Fruit fly (Drosophila melanogaster) whole organism, embryonic: ENCODE measurements around the gene kin17.

ENCODE experiments used
- CG15269 ChIP-seq: fragments of 200-800 bp; sonication (Bioruptor generic); optimal IDR thresholded peaks from 2 replicates; lab custom pipeline; 2018; ENCODE audit warnings: missing biosample characterization, mild to moderate bottlenecking, missing genetic modification characterization, moderate library complexity
- CG17568 ChIP-seq: fragments of 200-800 bp; sonication (Bioruptor generic); optimal IDR thresholded peaks from 2 replicates; lab custom pipeline; 2018; ENCODE audit warnings: missing biosample characterization, mild to moderate bottlenecking, missing genetic modification characterization, moderate library complexity
- CG32767 ChIP-seq: fragments of 200-800 bp; sonication (Bioruptor generic); IDR thresholded peaks from 2 replicates; pipeline ENCODE4 v1.3.6; 2022; ENCODE audit warnings: missing biosample characterization, missing genetic modification characterization
- CG34224 ChIP-seq: fragments of 200-800 bp; sonication (Bioruptor generic); IDR thresholded peaks from 3 replicates; pipeline ENCODE4 v1.3.6; 2022; ENCODE audit warnings: missing biosample characterization, missing genetic modification characterization; ENCODE audit not compliant: partially characterized antibody
- CG34422 ChIP-seq: fragments of 200-800 bp; sonication (Bioruptor generic); IDR thresholded peaks from 3 replicates; pipeline ENCODE4 v1.3.6; 2022; ENCODE audit warnings: missing biosample characterization, missing genetic modification characterization
- CG6175 ChIP-seq: fragments of 200-800 bp; sonication (Bioruptor generic); IDR thresholded peaks from 3 replicates; pipeline ENCODE4 v1.3.6; 2022; ENCODE audit warnings: missing biosample characterization, missing genetic modification characterization
- CG6813 ChIP-seq: fragments of 200-800 bp; sonication (Bioruptor generic); optimal IDR thresholded peaks from 2 replicates; lab custom pipeline; 2017; ENCODE audit warnings: missing biosample characterization, missing genetic modification characterization, mild to moderate bottlenecking, moderate library complexity, missing genetic modification reagents
- CG7839 ChIP-seq: fragments of 200-800 bp; sonication (Bioruptor generic); optimal IDR thresholded peaks from 3 replicates; lab custom pipeline; 2018; ENCODE audit warnings: missing biosample characterization, mild to moderate bottlenecking, missing genetic modification characterization, moderate library complexity
- D19A ChIP-seq: fragments of 200-800 bp; optimal IDR thresholded peaks from 3 replicates; lab custom pipeline; 2019; ENCODE audit warnings: missing biosample characterization, mild to moderate bottlenecking, missing genetic modification characterization, moderate library complexity
- Dad ChIP-seq: fragments of 200-800 bp; sonication (Bioruptor generic); optimal IDR thresholded peaks from 3 replicates; lab custom pipeline; 2016; ENCODE audit warnings: missing biosample characterization, missing genetic modification characterization
- Dip3 ChIP-seq: fragments of 200-800 bp; sonication (Bioruptor generic); optimal IDR thresholded peaks from 3 replicates; lab custom pipeline; 2016; ENCODE audit warnings: missing biosample characterization, missing genetic modification characterization
- Ets65A ChIP-seq: fragments of 200-800 bp; sonication (Bioruptor generic); peaks from one replicate; lab custom pipeline; 2016; ENCODE audit warnings: missing biosample characterization, missing genetic modification characterization
- Hmx ChIP-seq: fragments of 200-800 bp; sonication (Bioruptor generic); optimal IDR thresholded peaks from 2 replicates; lab custom pipeline; 2016; ENCODE audit warnings: missing biosample characterization, missing genetic modification characterization
- Lpt ChIP-seq: fragments of >200 bp; optimal IDR thresholded peaks from 2 replicates; lab custom pipeline; 2018; ENCODE audit warnings: missing biosample characterization, missing genetic modification characterization
- Med ChIP-seq: fragments of 200-800 bp; sonication (Bioruptor generic); peaks from one replicate; lab custom pipeline; 2016; ENCODE audit warnings: missing biosample characterization, missing genetic modification characterization, mild to moderate bottlenecking, inconsistent platforms, moderate library complexity
- Meics ChIP-seq: fragments of 200-800 bp; sonication (Bioruptor generic); optimal IDR thresholded peaks from 2 replicates; lab custom pipeline; 2017; ENCODE audit warnings: missing biosample characterization, mild to moderate bottlenecking, missing genetic modification characterization
- NC2α ChIP-seq: fragments of 200-800 bp; sonication (Bioruptor generic); optimal IDR thresholded peaks from 2 replicates; lab custom pipeline; 2016; ENCODE audit warnings: missing biosample characterization, missing genetic modification characterization
- Nf-YA ChIP-seq: fragments of 200-800 bp; sonication (Bioruptor generic); IDR thresholded peaks from 2 replicates; pipeline ENCODE4 v1.3.6; 2022; ENCODE audit warnings: missing biosample characterization, missing genetic modification characterization
- Opbp ChIP-seq: fragments of 200-800 bp; sonication (Bioruptor generic); IDR thresholded peaks from 3 replicates; pipeline ENCODE4 v1.3.6; 2022; ENCODE audit warnings: missing biosample characterization, missing genetic modification characterization; ENCODE audit not compliant: partially characterized antibody
- Trl ChIP-seq, 3 experiments: fragments of >200 bp in 2 of 3; fragments of 200-800 bp in 1 of 3; sonication (Bioruptor generic) in 1 of 3; optimal IDR thresholded peaks; 2 replicates in 1 of 3; 3 replicates in 2 of 3; lab custom pipeline; 2016 to 2017; ENCODE audit warnings: missing biosample characterization in 1 of 3, missing genetic modification characterization in 1 of 3
- Vsx1 ChIP-seq: fragments of 200-800 bp; sonication (Bioruptor generic); optimal IDR thresholded peaks from 2 replicates; lab custom pipeline; 2017; ENCODE audit warnings: missing biosample characterization, mild to moderate bottlenecking, missing genetic modification characterization, missing genetic modification reagents
- ap ChIP-seq: fragments of 200-800 bp; sonication (Bioruptor generic); IDR thresholded peaks from 2 replicates; pipeline ENCODE4 v1.3.6; 2022; ENCODE audit warnings: missing biosample characterization, missing genetic modification characterization
- ase ChIP-seq: fragments of 200-800 bp; sonication (Bioruptor generic); IDR thresholded peaks from 3 replicates; pipeline ENCODE4 v1.3.6; 2022; ENCODE audit warnings: missing biosample characterization, missing genetic modification characterization
- chif ChIP-seq, 2 experiments: fragments of 200-800 bp; sonication (Bioruptor generic); optimal IDR thresholded peaks; 3 replicates each; lab custom pipeline; 2016; ENCODE audit warnings: missing biosample characterization in 2 of 2, missing genetic modification characterization in 2 of 2
- chinmo ChIP-seq: fragments of 200-800 bp; sonication (Bioruptor generic); IDR thresholded peaks from 4 replicates; pipeline ENCODE4 v1.3.6; 2022; ENCODE audit warnings: missing biosample characterization, missing genetic modification characterization; ENCODE audit not compliant: partially characterized antibody
- chm ChIP-seq: fragments of 200-800 bp; sonication (Bioruptor generic); IDR thresholded peaks from 2 replicates; pipeline ENCODE4 v1.3.6; 2022; ENCODE audit warnings: missing biosample characterization, missing genetic modification characterization
- crol ChIP-seq: fragments of 200-800 bp; sonication (Bioruptor generic); IDR thresholded peaks from 2 replicates; pipeline ENCODE4 v1.3.6; 2022; ENCODE audit warnings: missing biosample characterization, missing genetic modification characterization
- dimm ChIP-seq: fragments of 200-800 bp; sonication (Bioruptor generic); IDR thresholded peaks from 2 replicates; pipeline ENCODE4 v1.3.6; 2022; ENCODE audit warnings: missing biosample characterization, missing genetic modification characterization
- eve ChIP-seq, 2 experiments: fragments of >200 bp; optimal IDR thresholded peaks; 2 replicates each; lab custom pipeline; 2017; ENCODE audit warnings: missing biosample characterization in 2 of 2, missing genetic modification characterization in 2 of 2
- gro ChIP-seq: fragments of 200-800 bp; sonication (Bioruptor generic); optimal IDR thresholded peaks from 2 replicates; lab custom pipeline; 2016; ENCODE audit warnings: missing biosample characterization, missing genetic modification characterization
- gt ChIP-seq: fragments of 200-800 bp; sonication (Bioruptor generic); IDR thresholded peaks from 2 replicates; pipeline ENCODE4 v1.3.6; 2022; ENCODE audit warnings: missing biosample characterization, missing genetic modification characterization
- hbn ChIP-seq: fragments of 200-800 bp; sonication (Bioruptor generic); IDR thresholded peaks from 2 replicates; pipeline ENCODE4 v1.3.6; 2022; ENCODE audit warnings: missing biosample characterization, missing genetic modification characterization; ENCODE audit not compliant: partially characterized antibody
- hkb ChIP-seq, 2 experiments: fragments of 200-800 bp in 1 of 2; fragments of >200 bp in 1 of 2; sonication (Bioruptor generic) in 1 of 2; IDR thresholded peaks in 1 of 2; optimal IDR thresholded peaks in 1 of 2; 2 replicates each; pipeline versions ENCODE4 v1.3.6 to Lab custom; 2017 to 2022; ENCODE audit warnings: missing biosample characterization in 1 of 2, missing genetic modification characterization in 1 of 2
- onecut ChIP-seq: fragments of 200-800 bp; sonication (Bioruptor generic); IDR thresholded peaks from 2 replicates; pipeline ENCODE4 v1.3.6; 2022; ENCODE audit warnings: missing biosample characterization, missing genetic modification characterization
- pros ChIP-seq: fragments of 200-800 bp; sonication (Bioruptor generic); optimal IDR thresholded peaks from 3 replicates; lab custom pipeline; 2019; ENCODE audit warnings: missing biosample characterization, mild to moderate bottlenecking, missing genetic modification characterization, moderate library complexity
- sna ChIP-seq: fragments of 200-800 bp; sonication (Bioruptor generic); IDR thresholded peaks from 2 replicates; pipeline ENCODE4 v1.3.6; 2022; ENCODE audit warnings: missing biosample characterization, missing genetic modification characterization; ENCODE audit not compliant: partially characterized antibody
- sr ChIP-seq: fragments of 200-800 bp; sonication (Bioruptor generic); IDR thresholded peaks from 3 replicates; pipeline ENCODE4 v1.3.6; 2022; ENCODE audit warnings: missing biosample characterization, missing genetic modification characterization
- stc ChIP-seq: fragments of 200-800 bp; sonication (Bioruptor generic); IDR thresholded peaks from 2 replicates; pipeline ENCODE4 v1.3.6; 2022; ENCODE audit warnings: missing biosample characterization, missing genetic modification characterization
- tna ChIP-seq: fragments of 200-800 bp; sonication (Bioruptor generic); IDR thresholded peaks from 2 replicates; pipeline ENCODE4 v1.3.6; 2022; ENCODE audit warnings: missing biosample characterization, missing genetic modification characterization; ENCODE audit not compliant: partially characterized antibody
- ttk ChIP-seq: fragments of 200-800 bp; sonication (Bioruptor generic); IDR thresholded peaks from 2 replicates; pipeline ENCODE4 v2.1.2; 2022; ENCODE audit warnings: missing biosample characterization, missing genetic modification characterization
- unc-4 ChIP-seq: fragments of 200-800 bp; sonication (Bioruptor generic); IDR thresholded peaks from 2 replicates; pipeline ENCODE4 v1.3.6; 2022; ENCODE audit warnings: missing biosample characterization, missing genetic modification characterization; ENCODE audit not compliant: partially characterized antibody
- yki ChIP-seq: fragments of >200 bp; optimal IDR thresholded peaks from 3 replicates; lab custom pipeline; 2018
- z ChIP-seq: fragments of 200-800 bp; sonication (Bioruptor generic); IDR thresholded peaks from 3 replicates; pipeline ENCODE4 v1.3.6; 2022; ENCODE audit warnings: missing biosample characterization, missing genetic modification characterization
- zen2 ChIP-seq: fragments of 200-800 bp; sonication (Bioruptor generic); IDR thresholded peaks from 3 replicates; pipeline ENCODE4 v1.3.6; 2022; ENCODE audit warnings: missing biosample characterization, missing genetic modification characterization; ENCODE audit not compliant: partially characterized antibody

kin17 gene

DNA sequence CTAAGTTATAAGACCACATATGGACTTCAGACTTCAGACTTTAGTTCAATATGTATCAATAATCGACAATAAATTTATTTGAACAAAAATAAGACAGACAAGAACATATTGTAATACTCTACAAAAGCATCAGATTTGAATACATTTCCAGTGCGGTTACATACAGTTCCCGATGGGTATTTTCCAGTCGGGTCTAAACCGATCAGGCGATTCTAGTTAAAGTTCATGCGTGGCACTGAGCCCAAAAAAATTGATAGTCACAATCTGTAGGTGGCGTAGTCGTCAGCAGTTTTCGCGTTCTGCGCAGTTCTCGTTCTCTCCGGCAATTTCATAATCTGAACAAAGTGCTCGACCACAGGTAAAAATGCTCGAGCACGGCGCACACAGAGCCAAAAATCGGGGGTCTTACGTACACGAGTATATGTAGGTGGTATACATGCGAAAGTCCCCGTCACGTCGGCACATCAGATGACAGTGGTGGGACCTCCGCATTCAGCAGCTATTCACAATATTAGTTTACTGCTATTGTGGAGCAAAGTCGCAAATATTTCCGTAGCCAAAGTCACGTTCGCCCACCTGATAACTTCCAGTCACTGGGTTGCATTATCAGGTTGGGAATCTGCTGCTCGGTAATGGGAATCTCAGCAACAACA lies 38.8 kb downstream of the kin17 start (continued):
- TF ChIP-seq CG32767 (GFP tag; lab: Robert Waterston, UW) (no peak), Opbp (GFP tag; lab: Robert Waterston, UW) (no peak), D19A (tag; lab: Kevin White, UChicago) (peak; percentile 63), chif (GFP tag; optimal IDR thresholded peaks at IDR 0.05; lab: Kevin White, UChicago) (peak in 1 of 2 experiments; percentile 2), dimm (GFP tag; lab: Robert Waterston, UW) (no peak), yki (lab: Kevin White, UChicago) (no peak)

DNA sequence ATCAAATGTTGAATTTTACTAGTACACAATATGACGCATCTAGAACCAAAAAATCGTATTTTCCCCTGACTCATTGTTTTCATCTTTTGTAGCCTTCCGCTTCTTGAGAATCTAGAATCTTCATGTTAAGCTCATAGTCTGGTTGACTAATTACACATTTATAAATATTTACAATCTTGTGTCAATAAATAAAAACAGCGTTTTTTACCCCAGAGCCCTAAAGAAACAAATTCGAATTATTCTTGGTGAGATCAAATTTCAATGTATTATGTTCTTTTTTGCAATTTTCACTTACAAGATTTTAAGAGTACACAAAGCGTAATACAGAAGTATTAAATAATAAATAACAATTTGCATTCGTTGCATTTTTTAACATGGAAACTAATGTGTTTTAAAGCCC lies 39.4 kb downstream of the kin17 start:
- TF ChIP-seq Hmx (GFP tag; lab: Kevin White, UChicago) (peak; percentile 44), CG17568 (GFP tag; lab: Kevin White, UChicago) (peak; percentile 19), Ets65A (GFP tag; lab: Kevin White, UChicago) (no peak), CG6813 (GFP tag; lab: Kevin White, UChicago) (peak; percentile 31), eve (GFP tag; optimal IDR thresholded peaks at IDR 0.05; lab: Kevin White, UChicago) (peak in 1 of 2 experiments; percentile 58)

DNA sequence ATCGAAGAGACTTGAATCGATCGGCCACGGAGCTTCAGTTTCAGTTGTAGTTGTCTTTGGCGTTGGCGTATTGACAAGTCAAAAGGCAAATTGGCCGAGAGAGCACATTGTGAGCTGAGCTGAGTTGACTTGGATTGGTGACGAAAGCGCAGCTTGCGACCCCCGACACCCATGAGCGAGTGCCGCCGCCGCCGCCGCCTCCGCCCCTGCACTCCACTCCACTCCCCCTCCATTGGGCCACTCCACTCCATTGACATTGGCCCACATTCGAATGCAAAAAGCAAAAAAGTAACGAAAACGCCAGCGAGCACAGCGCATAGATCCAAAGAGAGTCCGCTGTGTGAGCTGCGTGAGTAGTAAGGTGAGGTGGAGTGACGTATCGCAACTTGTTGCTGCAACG lies 41.2 kb downstream of the kin17 start:
- peak; percentile 80 for TF ChIP-seq sr (GFP tag; lab: Robert Waterston, UW)
- TF ChIP-seq CG34224 (GFP tag; lab: Robert Waterston, UW) = 0 out of 3 replicates have a peak, but pooled peaks have one; percentile 30
- TF ChIP-seq CG15269 = peak; percentile 1
- TF ChIP-seq Lpt (GFP tag; lab: Kevin White, UChicago) = no peak
- TF ChIP-seq ase (GFP tag; lab: Robert Waterston, UW) = 0 out of 3 replicates have a peak, but pooled peaks have one; percentile 4
- TF ChIP-seq zen2 = peak; percentile 50; the same call in 1 of the 3 replicates
- peak; percentile 94; the same call in 2 of the 4 replicates for TF ChIP-seq chinmo
- no peak for TF ChIP-seq gro
- TF ChIP-seq onecut = peak; percentile 24
- no peak for TF ChIP-seq NC2α (GFP tag; lab: Kevin White, UChicago)
- 0 out of 3 replicates have a peak, but pooled peaks have one; percentile 22 for TF ChIP-seq Opbp (GFP tag; lab: Robert Waterston, UW)
- TF ChIP-seq Dip3 (GFP tag; lab: Kevin White, UChicago) = no peak
- peak; percentile 31; the same call in 1 of the 2 replicates for TF ChIP-seq chm (GFP tag; lab: Robert Waterston, UW)
- TF ChIP-seq pros (GFP tag; lab: Kevin White, UChicago) = peak; percentile 17
- TF ChIP-seq Nf-YA = peak; percentile 21; the same call in 1 of the 2 replicates
- peak; percentile 54; the same call in 1 of the 3 replicates for TF ChIP-seq z
- TF ChIP-seq Trl (optimal IDR thresholded peaks at IDR 0.05; lab: Kevin White, UChicago) = peak in 1 of 2 experiments; percentile 18
- no peak for TF ChIP-seq Trl (GFP tag; optimal IDR thresholded peaks at IDR 0.05; lab: Kevin White, UChicago)
- peak; percentile 35; the same call in 1 of the 2 replicates for TF ChIP-seq unc-4 (GFP tag; lab: Robert Waterston, UW)
- TF ChIP-seq Vsx1 = no peak
- no peak for TF ChIP-seq ap (GFP tag; lab: Robert Waterston, UW)
- TF ChIP-seq CG7839 (tag; lab: Kevin White, UChicago) = no peak
- 0 out of 2 replicates have a peak, but pooled peaks have one; percentile 30 for TF ChIP-seq tna
- peak; percentile 15; the same call in 1 of the 2 replicates for TF ChIP-seq stc
- TF ChIP-seq crol (GFP tag; lab: Robert Waterston, UW) = peak; percentile 90
- no peak for TF ChIP-seq gt (GFP tag; lab: Robert Waterston, UW)
- TF ChIP-seq Meics (GFP tag; lab: Kevin White, UChicago) = peak; percentile 54
- TF ChIP-seq Dad (GFP tag; lab: Kevin White, UChicago) = no peak
- TF ChIP-seq hkb (optimal IDR thresholded peaks at IDR 0.05; lab: Kevin White, UChicago) = no peak
- 0 out of 2 replicates have a peak, but pooled peaks have one; percentile 18 for TF ChIP-seq hkb (GFP tag; IDR thresholded peaks at IDR 0.05; lab: Robert Waterston, UW)
- 0 out of 3 replicates have a peak, but pooled peaks have one; percentile 26 for TF ChIP-seq CG34422 (GFP tag; lab: Robert Waterston, UW)
- TF ChIP-seq hbn (GFP tag; lab: Robert Waterston, UW) = 0 out of 2 replicates have a peak, but pooled peaks have one; percentile 29
- TF ChIP-seq Med (GFP tag; lab: Kevin White, UChicago) = peak; percentile 48
- no peak for TF ChIP-seq ttk (GFP tag; lab: Robert Waterston, UW)
- peak; percentile 64; the same call in 1 of the 3 replicates for TF ChIP-seq CG6175 (GFP tag; lab: Robert Waterston, UW)
- 0 out of 2 replicates have a peak, but pooled peaks have one; percentile 37 for TF ChIP-seq sna (GFP tag; lab: Robert Waterston, UW)
